Worm (Caenorhabditis elegans) whole organism, midembryonic: ENCODE measurements around the gene K02F6.3.
"Not testable (repeated sequence)": the region's sequence is repeated elsewhere in the genome, so short reads cannot be mapped to it uniquely, and the experiment has no call there.

ENCODE experiments used
- T22C8.4 ChIP-seq: fragments of 200-800 bp; sonication (Bioruptor generic); IDR thresholded peaks from 2 replicates; pipeline ENCODE4 v1.3.6; 2022; ENCODE audit warnings: missing genetic modification characterization, missing compliant biosample characterization
- cog-1 ChIP-seq: sonication (generic microtip); optimal IDR thresholded peaks from 2 replicates; lab custom pipeline; 2016; ENCODE audit warnings: missing genetic modification characterization, missing compliant biosample characterization
- flt-1 ChIP-seq: fragments of 200-800 bp; sonication (Bioruptor generic); IDR thresholded peaks from 2 replicates; pipeline ENCODE4 v1.3.6; 2022; ENCODE audit warnings: missing genetic modification characterization, missing compliant biosample characterization
- klf-2 ChIP-seq: fragments of 200-800 bp; sonication (Bioruptor generic); conservative IDR thresholded peaks from 2 replicates; pipeline ENCODE4 v1.3.6; 2022; ENCODE audit warnings: missing genetic modification reagents, missing genetic modification characterization, missing compliant biosample characterization
- med-1 ChIP-seq: sonication (generic microtip); optimal IDR thresholded peaks from 2 replicates; lab custom pipeline; 2017; ENCODE audit warnings: missing genetic modification characterization, mild to moderate bottlenecking, missing compliant biosample characterization, antibody characterized with exemption, missing genetic modification reagents; ENCODE audit not compliant: insufficient read depth
- ref-1 ChIP-seq: fragments of 200-800 bp; sonication (Bioruptor generic); conservative IDR thresholded peaks from 2 replicates; pipeline ENCODE4 v1.3.6; 2022; ENCODE audit warnings: missing genetic modification reagents, missing genetic modification characterization, missing compliant biosample characterization
- tab-1 ChIP-seq: fragments of 200-800 bp; sonication (Bioruptor generic); IDR thresholded peaks from 2 replicates; pipeline ENCODE4 v1.3.6; 2022; ENCODE audit warnings: missing genetic modification characterization, missing compliant biosample characterization
- ztf-23 ChIP-seq: fragments of 200-800 bp; sonication (Bioruptor generic); IDR thresholded peaks from 2 replicates; pipeline ENCODE4 v1.3.6; 2022; ENCODE audit warnings: missing genetic modification reagents, missing genetic modification characterization, missing compliant biosample characterization
- ztf-29 ChIP-seq: fragments of 200-800 bp; sonication (Bioruptor generic); IDR thresholded peaks from 2 replicates; pipeline ENCODE4 v1.3.6; 2022; ENCODE audit warnings: missing genetic modification reagents, missing genetic modification characterization, missing compliant biosample characterization

The K02F6.3 gene

DNA sequence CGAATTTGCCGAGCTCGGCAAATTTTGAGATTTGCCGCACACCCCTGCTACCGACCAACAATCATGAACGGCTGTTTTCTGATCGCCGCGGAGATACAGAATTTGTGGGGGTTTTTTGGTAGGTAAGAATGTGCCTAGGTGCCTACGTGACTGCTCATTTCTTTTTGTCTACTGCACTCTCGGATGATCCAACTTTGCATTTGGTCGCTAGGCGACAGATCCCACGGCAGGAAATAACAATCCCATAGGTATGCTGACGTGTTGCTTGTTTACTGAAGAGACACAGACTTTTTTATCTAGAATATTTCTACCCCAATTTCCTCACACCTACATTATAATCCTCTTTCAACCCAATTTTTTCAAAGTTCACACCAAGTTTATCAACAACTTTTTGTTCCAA lies 11.1 kb upstream of the K02F6.3 start, which contains the start of gene K02F6.8:
Gene K02F6.8 (minus strand): TSS at position 101 of the 400 bp plus-strand sequence.
- TF ChIP-seq ztf-29, flt-1, klf-2 (GFP tag; lab: Robert Waterston, UW): not testable (repeated sequence)

DNA sequence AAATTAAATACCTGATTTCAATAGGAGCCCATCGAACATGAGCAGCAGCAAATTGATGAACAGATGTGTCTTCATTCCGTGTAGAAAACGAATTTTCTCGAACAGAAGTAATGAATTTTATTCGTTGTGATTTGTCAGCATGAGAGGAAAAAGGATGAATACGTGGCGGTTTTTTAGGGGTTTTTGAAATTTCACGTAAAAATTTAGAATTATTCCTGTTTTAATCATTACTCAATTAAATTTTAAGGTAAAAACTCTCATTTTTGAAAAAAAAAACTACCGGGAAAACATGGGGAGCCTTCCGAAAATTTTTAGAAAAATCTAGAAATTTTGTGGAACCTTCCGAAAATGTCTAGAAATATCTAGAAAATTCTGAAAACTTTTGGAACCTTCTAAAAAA lies 8.3 kb upstream of the K02F6.3 start, which contains the start of gene K02F6.7:
Gene K02F6.7 (minus strand): TSS at position 101 of the 400 bp plus-strand sequence.
- TF ChIP-seq med-1 (GFP tag; lab: Kevin White, UChicago) (no peak), klf-2 (GFP tag; lab: Robert Waterston, UW) (no peak), ztf-29 (GFP tag; lab: Robert Waterston, UW) (no peak), ref-1 (GFP tag; lab: Robert Waterston, UW) (no peak), ztf-23 (GFP tag; lab: Robert Waterston, UW) (no peak), tab-1 (GFP tag; lab: Robert Waterston, UW) (no peak), T22C8.4 (no peak), cog-1 (tag; lab: Kevin White, UChicago) (no peak), flt-1 (GFP tag; lab: Robert Waterston, UW) (no peak)

DNA sequence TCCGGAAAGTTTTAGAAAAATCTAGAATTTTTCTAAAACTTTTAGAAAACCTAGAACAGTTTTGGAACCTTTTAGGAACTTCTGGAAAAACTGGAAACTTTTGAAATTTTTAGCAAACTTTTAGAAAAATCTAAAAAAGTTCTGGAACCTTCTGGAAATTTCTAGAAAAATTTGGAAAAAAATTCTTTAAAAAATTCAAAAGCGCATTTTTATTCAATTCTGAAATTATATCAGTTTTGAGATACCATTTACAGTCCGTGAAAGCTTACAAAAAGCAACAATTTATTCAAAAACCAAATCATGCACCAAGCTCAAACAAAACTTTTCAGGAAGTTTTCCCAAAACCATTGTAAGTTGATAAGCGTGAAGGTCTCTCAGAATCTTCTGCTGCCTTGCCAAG lies 7.8 kb upstream of the K02F6.3 start, which contains the start of gene K02F6.4:
Gene K02F6.4 (plus strand): TSS at position 301 of the 400 bp plus-strand sequence.
- TF ChIP-seq ztf-23 (GFP tag; lab: Robert Waterston, UW) = no peak
- no peak for TF ChIP-seq ztf-29 (GFP tag; lab: Robert Waterston, UW)
- TF ChIP-seq klf-2 (GFP tag; lab: Robert Waterston, UW) = no peak
- no peak for TF ChIP-seq T22C8.4
- no peak for TF ChIP-seq med-1 (GFP tag; lab: Kevin White, UChicago)
- no peak for TF ChIP-seq cog-1 (tag; lab: Kevin White, UChicago)
- no peak for TF ChIP-seq ref-1 (GFP tag; lab: Robert Waterston, UW)
- no peak for TF ChIP-seq tab-1 (GFP tag; lab: Robert Waterston, UW)
- TF ChIP-seq flt-1 (GFP tag; lab: Robert Waterston, UW) = no peak

DNA sequence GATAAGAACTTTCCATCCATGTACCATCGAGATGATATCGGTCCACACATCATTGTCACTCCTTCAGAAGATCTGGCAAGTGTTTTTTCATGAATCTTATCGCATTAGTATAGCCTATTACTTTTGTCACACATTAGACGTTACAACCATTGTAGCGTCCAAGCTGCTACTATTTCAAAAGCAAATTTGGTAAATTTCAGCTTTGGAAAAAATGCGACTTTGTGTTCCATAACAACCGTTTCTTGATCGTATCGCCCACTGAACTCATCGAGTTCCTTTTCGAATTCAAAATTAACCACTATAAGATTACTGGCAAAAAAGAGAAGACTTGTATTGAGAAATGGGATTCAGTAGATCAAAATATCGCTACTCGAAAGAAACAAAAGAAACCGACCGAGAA lies 7.0 kb downstream of the K02F6.3 start:
- no peak for TF ChIP-seq ztf-29 (GFP tag; lab: Robert Waterston, UW)
- TF ChIP-seq T22C8.4 = no peak

DNA sequence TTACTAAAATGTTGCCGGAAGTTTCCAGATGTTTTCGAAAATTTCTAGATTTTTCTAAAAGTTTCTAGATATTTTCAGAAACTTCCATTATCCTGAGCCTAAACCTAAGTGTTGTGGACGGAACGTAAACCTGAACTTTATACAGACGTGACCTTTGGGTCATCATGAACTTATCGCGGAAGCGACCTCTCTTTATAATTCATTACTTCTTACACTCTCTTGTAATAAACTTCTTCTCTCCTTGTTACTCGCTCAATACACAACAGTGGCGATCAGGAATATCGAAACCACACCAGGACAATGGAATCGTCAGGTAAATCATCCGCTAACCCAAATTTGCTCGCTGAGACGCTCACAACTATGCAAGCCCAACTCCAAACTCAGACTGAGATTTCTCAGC lies 7.6 kb downstream of the K02F6.3 start, which contains the start of gene K02F6.1:
Gene K02F6.1 (plus strand): TSS at position 301 of the 400 bp plus-strand sequence.
- TF ChIP-seq T22C8.4; tab-1 (GFP tag; lab: Robert Waterston, UW); ztf-23 (GFP tag; lab: Robert Waterston, UW): not testable (repeated sequence)

DNA sequence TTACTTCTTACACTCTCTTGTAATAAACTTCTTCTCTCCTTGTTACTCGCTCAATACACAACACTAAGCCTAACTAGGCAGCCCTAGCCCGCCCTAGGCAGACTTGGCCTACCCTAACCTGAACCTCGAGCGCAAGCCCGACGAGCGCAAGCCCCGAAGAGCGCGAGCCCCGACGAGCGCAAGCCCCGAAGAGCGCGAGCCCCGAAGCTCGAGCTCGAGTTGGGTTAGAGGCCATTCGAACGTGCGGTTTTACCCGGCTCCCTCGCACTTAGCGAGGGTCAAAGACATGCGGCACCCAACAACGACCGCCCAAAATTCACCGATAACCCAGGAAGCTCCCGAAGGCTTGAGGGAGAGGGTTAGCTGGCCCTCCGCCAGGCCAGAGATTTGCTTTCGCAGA lies 10.4 kb downstream of the K02F6.3 start:
- TF ChIP-seq ztf-29 (GFP tag; lab: Robert Waterston, UW) = peak; percentile 33; the same call in 1 of the 2 replicates
- TF ChIP-seq flt-1 (GFP tag; lab: Robert Waterston, UW) = peak; percentile 39; the same call in 1 of the 2 replicates

DNA sequence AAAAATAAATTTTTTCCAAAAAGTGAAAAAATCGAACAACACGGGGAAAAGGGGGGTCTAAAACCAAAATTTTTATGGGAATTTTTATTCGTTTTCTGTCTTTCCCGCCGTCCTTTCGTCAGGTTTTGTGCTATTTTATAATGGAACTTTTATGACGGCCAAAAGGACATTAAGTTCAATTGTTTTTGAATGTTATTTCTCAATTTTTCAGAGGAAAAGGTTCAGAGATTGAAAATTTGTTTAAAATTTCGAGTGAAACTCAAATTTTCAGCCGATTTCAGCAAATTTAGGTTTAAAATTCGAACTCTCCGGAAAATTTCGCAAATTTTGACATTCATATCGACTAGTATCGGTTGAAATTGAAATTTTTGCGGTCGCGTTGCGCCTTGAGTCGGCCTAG lies 17.9 kb downstream of the K02F6.3 start, which contains the start of gene nep-18:
Gene nep-18 (minus strand): TSS at position 101 of the 400 bp plus-strand sequence.
- TF ChIP-seq flt-1 (GFP tag; lab: Robert Waterston, UW) (no peak), ztf-23 (GFP tag; lab: Robert Waterston, UW) (no peak)

DNA sequence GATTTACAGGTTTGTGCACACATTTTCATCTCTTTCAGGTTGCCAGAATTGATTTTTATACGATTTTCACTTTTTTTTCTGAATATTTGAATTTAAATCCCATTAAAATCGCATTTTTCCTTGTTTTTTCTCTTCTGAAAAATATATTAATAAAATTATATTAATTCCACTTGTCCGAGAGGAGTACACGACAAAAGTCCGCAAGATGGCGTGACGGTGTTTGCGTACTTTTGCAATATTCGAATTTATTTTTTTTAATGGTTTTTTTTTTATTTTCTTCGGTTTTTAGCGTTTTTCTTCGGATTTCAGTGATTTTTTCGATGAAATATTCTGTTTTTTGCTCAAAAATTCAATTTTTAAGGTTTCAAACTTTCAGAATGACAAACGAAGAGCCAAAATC lies 18.9 kb downstream of the K02F6.3 start, which contains the start of gene usp-39:
Gene usp-39 (plus strand): TSS at position 377 of the 400 bp plus-strand sequence.
- TF ChIP-seq cog-1 (tag; lab: Kevin White, UChicago) = peak; percentile 49
- TF ChIP-seq T22C8.4 = no peak

DNA sequence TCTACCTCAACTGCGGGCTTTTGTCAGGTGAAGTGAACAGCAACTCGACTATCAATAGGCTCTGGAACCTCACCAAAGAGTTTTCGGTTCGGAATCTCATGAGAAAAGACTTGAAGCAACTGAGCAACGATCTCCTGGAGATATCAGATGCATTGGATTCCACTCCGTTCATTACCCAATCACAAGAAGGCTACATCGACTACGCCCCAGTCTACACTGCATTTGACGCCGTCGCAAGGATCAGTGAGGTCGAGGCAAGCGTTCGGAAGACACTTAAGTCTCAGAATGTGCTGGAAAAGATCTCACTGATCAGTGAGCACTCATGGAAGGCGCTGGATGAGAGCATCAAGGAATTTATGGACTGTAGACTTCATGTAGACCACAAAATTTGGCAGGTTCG lies 32.2 kb downstream of the K02F6.3 start:
- TF ChIP-seq ztf-23 (GFP tag; lab: Robert Waterston, UW) (no peak), klf-2 (GFP tag; lab: Robert Waterston, UW) (no peak), ztf-29 (GFP tag; lab: Robert Waterston, UW) (no peak), ref-1 (GFP tag; lab: Robert Waterston, UW) (no peak), med-1 (GFP tag; lab: Kevin White, UChicago) (no peak), T22C8.4 (no peak), cog-1 (tag; lab: Kevin White, UChicago) (no peak), tab-1 (GFP tag; lab: Robert Waterston, UW) (no peak), flt-1 (GFP tag; lab: Robert Waterston, UW) (no peak)

DNA sequence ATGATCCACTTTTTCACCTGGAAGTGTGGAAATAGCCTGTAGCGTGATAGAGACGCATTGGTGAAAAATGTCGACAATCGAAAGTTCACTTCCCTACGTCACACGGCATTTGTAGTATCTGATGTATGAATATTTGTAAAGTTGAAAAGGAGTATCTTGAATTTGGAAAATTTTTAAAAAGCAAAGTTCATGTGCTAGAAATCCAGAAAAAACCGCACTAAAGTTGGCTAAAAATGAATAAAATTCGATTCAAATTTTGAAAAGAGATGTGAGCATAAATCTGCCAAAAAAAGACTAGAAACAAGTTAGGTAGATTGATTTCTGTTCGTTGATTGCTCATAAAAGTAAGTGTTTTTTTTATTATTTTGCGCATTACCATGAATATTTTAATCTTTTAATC lies 37.0 kb downstream of the K02F6.3 start, which contains the start of gene sri-74:
Gene sri-74 (minus strand): TSS at position 101 of the 400 bp plus-strand sequence.
- TF ChIP-seq flt-1 (GFP tag; lab: Robert Waterston, UW) (no peak), ref-1 (GFP tag; lab: Robert Waterston, UW) (no peak), med-1 (GFP tag; lab: Kevin White, UChicago) (no peak), cog-1 (tag; lab: Kevin White, UChicago) (no peak), T22C8.4 (no peak), klf-2 (GFP tag; lab: Robert Waterston, UW) (no peak), ztf-23 (GFP tag; lab: Robert Waterston, UW) (no peak), ztf-29 (GFP tag; lab: Robert Waterston, UW) (no peak), tab-1 (GFP tag; lab: Robert Waterston, UW) (no peak)

DNA sequence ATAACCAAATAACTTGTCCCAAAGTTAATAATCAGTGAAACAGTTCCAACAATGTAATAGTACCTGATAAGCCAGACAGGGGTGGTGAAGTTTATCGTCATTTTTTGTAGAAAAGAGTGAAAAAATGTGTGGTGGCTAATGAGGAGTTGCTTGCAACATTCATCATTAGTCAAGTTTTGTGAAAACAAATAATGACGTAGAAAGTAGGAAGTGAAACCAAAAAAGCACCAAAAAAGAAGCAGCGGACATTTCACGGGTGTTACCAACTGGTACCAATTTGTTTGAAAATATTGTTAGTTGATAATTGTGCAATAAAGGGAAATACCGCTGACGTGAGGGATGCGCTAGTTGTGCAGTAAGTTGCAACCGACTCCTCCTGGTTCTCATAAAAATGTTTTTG lies 39.5 kb downstream of the K02F6.3 start, which contains the start of gene sri-36:
Gene sri-36 (minus strand): TSS at position 101 of the 400 bp plus-strand sequence.
- TF ChIP-seq med-1 (GFP tag; lab: Kevin White, UChicago) (no peak), T22C8.4 (no peak), klf-2 (GFP tag; lab: Robert Waterston, UW) (no peak), flt-1 (GFP tag; lab: Robert Waterston, UW) (no peak), ztf-29 (GFP tag; lab: Robert Waterston, UW) (no peak), cog-1 (tag; lab: Kevin White, UChicago) (no peak), tab-1 (GFP tag; lab: Robert Waterston, UW) (no peak), ref-1 (GFP tag; lab: Robert Waterston, UW) (no peak), ztf-23 (GFP tag; lab: Robert Waterston, UW) (no peak)
